Worm (Caenorhabditis elegans): ENCODE measurements around the gene R05G6.1.
A peak's percentile ranks its signal among the peaks of the same experiment; 100 is the strongest.

R05G6.1 gene

ce11 chrIV:7580062-7580614 lies 47.7 kb downstream of the R05G6.1 start, which contains the start of the genes cec-5 and nol-10 (continued):
- TF ChIP-seq egl-44 (GFP tag; IDR thresholded peaks at IDR 0.05) (no peak), F52B5.7 (tag; optimal IDR thresholded peaks at IDR 0.05) (no peak), hsf-1 (GFP tag; IDR thresholded peaks at IDR 0.05) (0 out of 2 replicates have a peak, but pooled peaks have one; percentile 26), ceh-27 (GFP tag; optimal IDR thresholded peaks at IDR 0.05) (peak; percentile 90), dpff-1 (tag; optimal IDR thresholded peaks at IDR 0.05) (no peak), zim-3 (tag; optimal IDR thresholded peaks at IDR 0.05) (no peak), unc-62 (GFP tag; optimal IDR thresholded peaks at IDR 0.05) (no peak), ceh-100 (GFP tag; IDR thresholded peaks at IDR 0.05) (peak; percentile 83), T26A5.8 (tag; optimal IDR thresholded peaks at IDR 0.05) (no peak), nhr-80 (tag; optimal IDR thresholded peaks at IDR 0.05) (peak; percentile 39), F55B11.4 (tag; optimal IDR thresholded peaks at IDR 0.05; ENCODE audit: borderline replicate concordance, insufficient read depth) (no peak), K12H6.12 (tag; optimal IDR thresholded peaks at IDR 0.05) (peak; percentile 36), lsy-27 (tag; optimal IDR thresholded peaks at IDR 0.05; ENCODE audit: borderline replicate concordance, insufficient read depth) (no peak), him-1 (tag; optimal IDR thresholded peaks at IDR 0.05) (peak; percentile 45), let-607 (tag; optimal IDR thresholded peaks at IDR 0.05) (peak in 1 of 2 experiments; percentile 41), ekl-4 (GFP tag; IDR thresholded peaks at IDR 0.05) (peak; percentile 75), mel-28 (tag; optimal IDR thresholded peaks at IDR 0.05; ENCODE audit: borderline replicate concordance) (no peak), nhr-27 (tag; optimal IDR thresholded peaks at IDR 0.05) (no peak), ztf-18 (tag; optimal IDR thresholded peaks at IDR 0.05) (peak; percentile 90), snpc-3.4 (tag; optimal IDR thresholded peaks at IDR 0.05) (peak; percentile 94), mxl-1 (tag; optimal IDR thresholded peaks at IDR 0.05) (no peak), cebp-2 (GFP tag; IDR thresholded peaks at IDR 0.05) (no peak), ccch-3 (GFP tag; optimal IDR thresholded peaks at IDR 0.05) (no peak), ZK185.1 (tag; optimal IDR thresholded peaks at IDR 0.05; ENCODE audit: poor library complexity, severe bottlenecking) (no peak), Y53G8AR.9 (GFP tag; conservative IDR thresholded peaks at IDR 0.05) (no peak), F37B4.10 (GFP tag; IDR thresholded peaks at IDR 0.05) (no peak), attf-3 (GFP tag; conservative IDR thresholded peaks at IDR 0.05) (peak; percentile 96), ztf-22 (GFP tag; optimal IDR thresholded peaks at IDR 0.05) (no peak), K11D2.4 (GFP tag; IDR thresholded peaks at IDR 0.05) (no peak), nfya-2 (GFP tag; IDR thresholded peaks at IDR 0.05) (no peak), ceh-79 (tag; optimal IDR thresholded peaks at IDR 0.05) (no peak), lin-54 (GFP tag; optimal IDR thresholded peaks at IDR 0.05) (peak; percentile 95), ceh-40 (GFP tag; IDR thresholded peaks at IDR 0.05) (no peak), dpl-1 (GFP tag; optimal IDR thresholded peaks at IDR 0.05) (peak; percentile 77), attf-6 (GFP tag; IDR thresholded peaks at IDR 0.05) (no peak), lin-26 (GFP tag; IDR thresholded peaks at IDR 0.05) (no peak), ceh-58 (GFP tag; IDR thresholded peaks at IDR 0.05) (no peak), madf-3 (GFP tag; IDR thresholded peaks at IDR 0.05) (peak; percentile 99), Y53F4B.3 (GFP tag; IDR thresholded peaks at IDR 0.05) (no peak), F33H1.4 (GFP tag; IDR thresholded peaks at IDR 0.05) (no peak; the same call in 1 of the 2 replicates), madf-10 (tag; optimal IDR thresholded peaks at IDR 0.05) (peak; percentile 67), somi-1 (GFP tag; optimal IDR thresholded peaks at IDR 0.05) (no peak), athp-1 (tag; optimal IDR thresholded peaks at IDR 0.05) (peak; percentile 46), hlh-12 (tag; optimal IDR thresholded peaks at IDR 0.05) (no peak), tbx-9 (tag; optimal IDR thresholded peaks at IDR 0.05; ENCODE audit: borderline replicate concordance) (no peak), fkh-3 (tag; optimal IDR thresholded peaks at IDR 0.05) (no peak), B0261.1 (tag; optimal IDR thresholded peaks at IDR 0.05) (peak; percentile 9), efl-1 (GFP tag; optimal IDR thresholded peaks at IDR 0.05) (peak; percentile 81), die-1 (tag; optimal IDR thresholded peaks at IDR 0.05) (no peak)
